Worm (Caenorhabditis elegans) whole organism, early embryonic: ENCODE results near the gene F36G9.7.

Experiments used
- ama-1 ChIP-seq: fragments of 150-350 bp; optimal IDR thresholded peaks from 2 replicates; lab custom pipeline; 2014
- ceh-36 ChIP-seq: sonication (generic microtip); optimal IDR thresholded peaks from 2 replicates; lab custom pipeline; 2016; ENCODE audit warnings: missing genetic modification characterization, inconsistent platforms, missing compliant biosample characterization
- flt-1 ChIP-seq: fragments of 200-800 bp; sonication (Bioruptor generic); IDR thresholded peaks from 2 replicates; pipeline ENCODE4 v1.3.6; 2022; ENCODE audit warnings: missing genetic modification characterization, missing compliant biosample characterization
- hnd-1 ChIP-seq: sonication (generic microtip); optimal IDR thresholded peaks from 2 replicates; lab custom pipeline; 2016; ENCODE audit warnings: missing genetic modification characterization, missing compliant biosample characterization
- pes-1 ChIP-seq: fragments of 200-800 bp; sonication (Bioruptor generic); IDR thresholded peaks from 2 replicates; pipeline ENCODE4 v1.3.6; 2022; ENCODE audit warnings: missing genetic modification reagents, missing genetic modification characterization, missing compliant biosample characterization
- scrt-1 ChIP-seq: fragments of 200-800 bp; sonication (Bioruptor generic); IDR thresholded peaks from 2 replicates; pipeline ENCODE4 v1.3.6; 2022; ENCODE audit warnings: missing genetic modification characterization, missing compliant biosample characterization
- tra-4 ChIP-seq: sonication (generic microtip); optimal IDR thresholded peaks from 2 replicates; lab custom pipeline; 2017; ENCODE audit warnings: missing genetic modification characterization, missing compliant biosample characterization

ce11 chrV:15965114-15965513, 4.4 kb downstream of the F36G9.7 start, which contains the start of gene sri-2:
- TF ChIP-seq scrt-1 (GFP tag; lab: Robert Waterston, UW) = no peak
- no peak for TF ChIP-seq flt-1 (GFP tag; lab: Robert Waterston, UW)
- TF ChIP-seq hnd-1 (tag; lab: Kevin White, UChicago) = no peak
- no peak for TF ChIP-seq ama-1 (lab: Kevin White, UChicago)
- no peak for TF ChIP-seq ceh-36 (tag; lab: Kevin White, UChicago)
- no peak for TF ChIP-seq pes-1 (GFP tag; lab: Robert Waterston, UW)
- no peak for TF ChIP-seq tra-4 (tag; lab: Kevin White, UChicago)
